Worm (Caenorhabditis elegans) whole organism, L2 larva: ENCODE measurements around the gene oac-21.

Experiments used
- alr-1 ChIP-seq: fragments of 150-350 bp; optimal IDR thresholded peaks from 2 replicates; lab custom pipeline; 2014; ENCODE audit warnings: missing biosample characterization, missing genetic modification characterization
- ama-1 ChIP-seq: fragments of 150-350 bp; optimal IDR thresholded peaks from 2 replicates; lab custom pipeline; 2018; ENCODE audit warnings: inconsistent platforms
- dmd-4 ChIP-seq: sonication (generic microtip); optimal IDR thresholded peaks from 2 replicates; lab custom pipeline; 2017; ENCODE audit warnings: missing biosample characterization, missing genetic modification characterization
- fos-1 ChIP-seq: fragments of 150-350 bp; optimal IDR thresholded peaks from 2 replicates; lab custom pipeline; 2014; ENCODE audit warnings: missing biosample characterization, missing genetic modification characterization
- lin-39 ChIP-seq: fragments of 150-350 bp; optimal IDR thresholded peaks from 2 replicates; lab custom pipeline; 2014; ENCODE audit warnings: missing biosample characterization, missing genetic modification reagents, missing genetic modification characterization
- nhr-10 ChIP-seq: sonication (generic microtip); optimal IDR thresholded peaks from 2 replicates; lab custom pipeline; 2017; ENCODE audit warnings: missing biosample characterization, missing genetic modification characterization
- nhr-11 ChIP-seq: fragments of 150-350 bp; optimal IDR thresholded peaks from 2 replicates; lab custom pipeline; 2014; ENCODE audit warnings: missing biosample characterization, missing genetic modification characterization
- nhr-12 ChIP-seq: fragments of 150-350 bp; optimal IDR thresholded peaks from 2 replicates; lab custom pipeline; 2014; ENCODE audit warnings: missing biosample characterization, missing genetic modification characterization
- nhr-237 ChIP-seq: fragments of 150-350 bp; optimal IDR thresholded peaks from 2 replicates; lab custom pipeline; 2014; ENCODE audit warnings: missing biosample characterization, missing genetic modification characterization
- nhr-6 ChIP-seq: fragments of 150-350 bp; optimal IDR thresholded peaks from 2 replicates; lab custom pipeline; 2014; ENCODE audit warnings: missing biosample characterization, missing genetic modification characterization
- snpc-4 ChIP-seq: fragments of 150-350 bp; optimal IDR thresholded peaks from 2 replicates; lab custom pipeline; 2014; ENCODE audit warnings: missing biosample characterization, missing genetic modification characterization
- unc-39 ChIP-seq: fragments of 150-350 bp; optimal IDR thresholded peaks from 2 replicates; lab custom pipeline; 2014; ENCODE audit warnings: missing biosample characterization, missing genetic modification characterization
- unc-62 ChIP-seq: fragments of 150-350 bp; optimal IDR thresholded peaks from 2 replicates; lab custom pipeline; 2014; ENCODE audit warnings: missing biosample characterization, missing genetic modification reagents, missing genetic modification characterization

DNA sequence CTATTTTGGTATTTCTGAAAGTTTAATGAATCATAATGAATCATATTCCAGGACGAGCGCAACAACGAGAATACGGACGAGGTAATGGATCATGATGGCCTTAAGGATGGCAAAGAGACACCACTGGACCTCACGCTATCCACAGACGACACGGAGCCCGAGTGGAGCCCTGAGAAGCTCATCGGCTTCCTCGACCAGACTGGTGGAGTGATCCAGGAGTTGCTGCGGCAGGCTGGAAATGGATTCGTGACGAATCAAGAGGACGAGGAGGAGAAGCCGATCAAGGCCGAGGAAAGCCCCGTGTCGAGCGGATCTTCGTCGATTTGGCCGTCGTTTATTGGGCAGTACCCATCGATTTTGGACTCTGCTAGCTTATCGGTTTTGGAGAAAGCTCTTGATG is 29.5 kb upstream of the oac-21 start:
- TF ChIP-seq unc-39 (no peak), snpc-4 (tag; lab: Kevin White, UChicago) (no peak), unc-62 (GFP tag; lab: Kevin White, UChicago) (no peak), nhr-10 (tag; lab: Kevin White, UChicago) (no peak), lin-39 (tag; lab: Kevin White, UChicago) (no peak), nhr-237 (tag; lab: Kevin White, UChicago) (no peak), dmd-4 (tag; lab: Kevin White, UChicago) (no peak), ama-1 (lab: Kevin White, UChicago) (no peak), fos-1 (tag; lab: Kevin White, UChicago) (no peak), nhr-11 (tag; lab: Kevin White, UChicago) (no peak), alr-1 (tag; lab: Kevin White, UChicago) (no peak), nhr-12 (no peak), nhr-6 (tag; lab: Kevin White, UChicago) (no peak)
